Worm (Caenorhabditis elegans): Measurements from ENCODE around the gene sta-2.

DNA sequence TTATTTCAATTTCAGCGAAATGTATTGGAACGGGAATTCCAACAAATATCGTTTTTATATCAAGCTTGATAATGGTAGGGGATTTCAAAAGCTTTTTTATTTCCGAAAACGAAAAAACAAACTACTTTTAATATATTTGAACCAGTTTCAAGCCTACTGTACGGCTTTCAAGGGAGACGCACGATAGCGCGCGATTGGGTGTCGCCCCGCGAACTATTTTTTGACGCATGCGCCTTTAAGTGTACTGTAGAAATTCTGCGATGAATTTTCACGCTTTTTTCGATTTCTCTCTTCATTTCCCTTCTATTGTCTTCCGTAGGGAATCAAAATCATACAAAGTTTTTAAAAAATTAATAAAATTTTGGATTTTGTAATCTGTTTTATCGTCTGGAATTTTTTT lies 37.5 kb upstream of the sta-2 start:
- TF ChIP-seq elt-3 (tag; optimal IDR thresholded peaks at IDR 0.05), result no peak
- no peak for TF ChIP-seq lin-39 (tag; optimal IDR thresholded peaks at IDR 0.05)
- TF ChIP-seq nhr-11 (tag; optimal IDR thresholded peaks at IDR 0.05), result no peak
- TF ChIP-seq nhr-10 (tag; optimal IDR thresholded peaks at IDR 0.05), result no peak
- no peak for TF ChIP-seq fos-1 (tag; optimal IDR thresholded peaks at IDR 0.05)
- no peak for TF ChIP-seq lsy-2 (tag; optimal IDR thresholded peaks at IDR 0.05)
- no peak for TF ChIP-seq mdl-1 (tag; optimal IDR thresholded peaks at IDR 0.05)
- no peak for TF ChIP-seq aly-2 (tag; optimal IDR thresholded peaks at IDR 0.05)
- no peak for TF ChIP-seq lin-13 (GFP tag; optimal IDR thresholded peaks at IDR 0.05)
- no peak for TF ChIP-seq lin-11 (tag; optimal IDR thresholded peaks at IDR 0.05)
- no peak for TF ChIP-seq R02D3.7 (tag; optimal IDR thresholded peaks at IDR 0.05)
- TF ChIP-seq unc-39 (tag; optimal IDR thresholded peaks at IDR 0.05), result no peak
